Comparison of ENCODE assay signal across 1 fruit fly cellular context in the genomic region with DNA sequence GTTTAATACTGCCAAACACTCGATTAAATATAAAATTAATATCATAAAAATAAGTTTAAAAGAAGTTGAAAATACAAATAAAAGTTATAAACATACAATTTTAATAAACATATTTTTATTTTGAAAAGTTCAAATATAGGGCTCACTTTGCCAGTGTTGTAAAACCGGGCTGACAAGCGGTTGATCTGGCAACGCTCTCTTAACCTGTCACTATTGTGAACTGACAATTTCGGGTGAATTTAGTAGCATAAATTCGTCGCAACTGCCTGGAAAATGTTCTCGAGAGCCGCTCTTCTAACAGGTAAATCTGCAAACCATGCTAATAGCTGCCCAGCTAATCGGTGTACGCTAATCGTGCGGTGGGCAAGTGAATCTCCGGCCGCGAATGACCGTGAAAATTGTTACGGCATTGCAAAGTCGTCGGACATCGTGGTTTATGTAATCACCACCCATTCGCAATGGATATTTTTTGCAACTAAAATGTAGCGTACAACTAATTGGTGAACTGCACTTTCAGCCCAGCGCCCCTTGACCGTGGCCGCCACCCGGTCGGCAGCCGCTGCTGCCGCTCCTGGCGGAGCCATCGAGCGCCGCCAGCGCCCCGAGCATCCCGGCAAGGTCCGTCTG.
TF ChIP-seq lines count a peak whose summit lies in the region.

A gene (plus strand): TSS at position 205 of the 627 bp plus-strand sequence.

TF ChIP-seq in whole organism, embryonic, 481 proteins besides CTCF, POLR2A, EP300 and RAD21 (continued from another document):
- no peak for TF ChIP-seq Atf3 (GFP tag; optimal IDR thresholded peaks at IDR 0.05; lab: Kevin White, UChicago)
- TF ChIP-seq CG4617 (GFP tag; optimal IDR thresholded peaks at IDR 0.05; lab: Kevin White, UChicago; ENCODE audit: borderline replicate concordance): peak; percentile 96
- peak; percentile 25 for TF ChIP-seq Sry-δ (GFP tag; optimal IDR thresholded peaks at IDR 0.05; lab: Kevin White, UChicago)
- TF ChIP-seq ind (GFP tag; optimal IDR thresholded peaks at IDR 0.05; lab: Kevin White, UChicago): peak; percentile 25
- peak; percentile 30 for TF ChIP-seq Ets65A (GFP tag; lab: Kevin White, UChicago)
- no peak for TF ChIP-seq Ravus (GFP tag; IDR thresholded peaks at IDR 0.05; lab: Robert Waterston, UW)
- TF ChIP-seq ftz-f1 (GFP tag; optimal IDR thresholded peaks at IDR 0.05; lab: Kevin White, UChicago): peak; percentile 34
- peak; percentile 3 for TF ChIP-seq Fer2 (tag; optimal IDR thresholded peaks at IDR 0.05; lab: Kevin White, UChicago)
- TF ChIP-seq gce (GFP tag; IDR thresholded peaks at IDR 0.05; lab: Robert Waterston, UW): no peak
- TF ChIP-seq vvl (GFP tag; IDR thresholded peaks at IDR 0.05; lab: Robert Waterston, UW): peak; percentile 35; the same call in 1 of the 2 replicates
- TF ChIP-seq Sox102F (GFP tag; optimal IDR thresholded peaks at IDR 0.05; lab: Kevin White, UChicago): no peak
- TF ChIP-seq sens (GFP tag; lab: Kevin White, UChicago): peak; percentile 64
- no peak for TF ChIP-seq Poxn (GFP tag; IDR thresholded peaks at IDR 0.05; lab: Robert Waterston, UW)
- TF ChIP-seq HLHmδ (GFP tag; optimal IDR thresholded peaks at IDR 0.05; lab: Kevin White, UChicago): peak; percentile 27
- peak; percentile 47 for TF ChIP-seq CG2120 (GFP tag; optimal IDR thresholded peaks at IDR 0.05; lab: Kevin White, UChicago)
- no peak for TF ChIP-seq sens-2 (GFP tag; IDR thresholded peaks at IDR 0.05; lab: Robert Waterston, UW)
- peak; percentile 95 for TF ChIP-seq Dp (GFP tag; optimal IDR thresholded peaks at IDR 0.05; lab: Kevin White, UChicago)
- peak; percentile 51; the same call in 1 of the 3 replicates for TF ChIP-seq CG34422 (GFP tag; IDR thresholded peaks at IDR 0.05; lab: Robert Waterston, UW)
- peak; percentile 53 for TF ChIP-seq Xrp1 (GFP tag; IDR thresholded peaks at IDR 0.05; lab: Robert Waterston, UW)
- no peak for TF ChIP-seq CG4282 (GFP tag; optimal IDR thresholded peaks at IDR 0.05; lab: Kevin White, UChicago)
